Worm (Caenorhabditis elegans): Measurements from ENCODE around the gene F01D5.7.

The F01D5.7 gene

ce11 chrII:14050506-14050905, 42.0 kb downstream of the F01D5.7 start (continued):
- TF ChIP-seq akir-1 (GFP tag; optimal IDR thresholded peaks at IDR 0.05) (peak; percentile 53), nhr-80 (tag; optimal IDR thresholded peaks at IDR 0.05) (peak; percentile 87), egrh-3 (GFP tag; IDR thresholded peaks at IDR 0.05) (peak; percentile 51; the same call in 1 of the 2 replicates), cebp-1 (GFP tag; IDR thresholded peaks at IDR 0.05) (no peak), cebp-1 (tag; optimal IDR thresholded peaks at IDR 0.05) (peak; percentile 71), snpc-4 (GFP tag; optimal IDR thresholded peaks at IDR 0.05) (peak; percentile 6), snpc-4 (tag; optimal IDR thresholded peaks at IDR 0.05) (peak in 3 of 4 experiments; percentile 18 to 69 (median 66)), hmg-1.2 (GFP tag; IDR thresholded peaks at IDR 0.05) (peak; percentile 97), egl-44 (GFP tag; IDR thresholded peaks at IDR 0.05) (0 out of 2 replicates have a peak, but pooled peaks have one; percentile 63), lin-40 (tag; optimal IDR thresholded peaks at IDR 0.05) (peak; percentile 68), lag-1 (GFP tag; IDR thresholded peaks at IDR 0.05) (no peak), xnd-1 (tag; optimal IDR thresholded peaks at IDR 0.05) (no peak), ztf-22 (GFP tag; optimal IDR thresholded peaks at IDR 0.05) (peak; percentile 13), K11D2.4 (GFP tag; IDR thresholded peaks at IDR 0.05) (peak; percentile 45; the same call in 1 of the 2 replicates), hlh-12 (tag; optimal IDR thresholded peaks at IDR 0.05) (no peak), somi-1 (GFP tag; optimal IDR thresholded peaks at IDR 0.05) (peak; percentile 75), lsy-27 (tag; optimal IDR thresholded peaks at IDR 0.05; ENCODE audit: borderline replicate concordance, insufficient read depth) (no peak), dox-1 (GFP tag; IDR thresholded peaks at IDR 0.05) (peak; percentile 82), C06A6.2 (GFP tag; conservative IDR thresholded peaks at IDR 0.05) (0 out of 2 replicates have a peak, but pooled peaks have one; percentile 33), attf-5 (GFP tag; optimal IDR thresholded peaks at IDR 0.05) (peak; percentile 85), tbp1 (GFP tag; optimal IDR thresholded peaks at IDR 0.05) (peak; percentile 54), nfyb-1 (GFP tag; IDR thresholded peaks at IDR 0.05) (peak; percentile 69), unc-62 (GFP tag; optimal IDR thresholded peaks at IDR 0.05) (peak; percentile 9), ztf-18 (tag; optimal IDR thresholded peaks at IDR 0.05) (peak; percentile 47), chd-7 (tag; optimal IDR thresholded peaks at IDR 0.05) (peak; percentile 72)

ce11 chrII:14051474-14051934, 43.0 kb downstream of the F01D5.7 start:
- TF ChIP-seq nhr-80 (tag; optimal IDR thresholded peaks at IDR 0.05) (peak; percentile 50), attf-6 (GFP tag; IDR thresholded peaks at IDR 0.05) (no peak), ceh-58 (GFP tag; IDR thresholded peaks at IDR 0.05) (no peak), snpc-4 (GFP tag; optimal IDR thresholded peaks at IDR 0.05) (no peak), snpc-4 (tag; optimal IDR thresholded peaks at IDR 0.05) (peak in 3 of 4 experiments; percentile 56 to 77 (median 63))

- no peak for TF ChIP-seq ztf-18 (tag; optimal IDR thresholded peaks at IDR 0.05)
- no peak for TF ChIP-seq atf-7 (tag; optimal IDR thresholded peaks at IDR 0.05)
- TF ChIP-seq Y56A3A.18 (GFP tag; IDR thresholded peaks at IDR 0.05): no peak
- TF ChIP-seq bed-2 (GFP tag; IDR thresholded peaks at IDR 0.05): no peak
- TF ChIP-seq ceh-79 (tag; optimal IDR thresholded peaks at IDR 0.05): no peak
- no peak for TF ChIP-seq madf-8 (GFP tag; conservative IDR thresholded peaks at IDR 0.05)
- no peak for TF ChIP-seq F33H1.4 (GFP tag; IDR thresholded peaks at IDR 0.05)
- no peak for TF ChIP-seq ztf-6 (GFP tag; IDR thresholded peaks at IDR 0.05)
- no peak for TF ChIP-seq lin-40 (tag; optimal IDR thresholded peaks at IDR 0.05)
- no peak for TF ChIP-seq bed-1 (GFP tag; IDR thresholded peaks at IDR 0.05)
- TF ChIP-seq lin-35 (GFP tag; optimal IDR thresholded peaks at IDR 0.05): no peak
- no peak for TF ChIP-seq unc-130 (GFP tag; optimal IDR thresholded peaks at IDR 0.05)
- TF ChIP-seq pbrm-1 (GFP tag; IDR thresholded peaks at IDR 0.05): no peak
- TF ChIP-seq F49E8.2 (tag; optimal IDR thresholded peaks at IDR 0.05; ENCODE audit: insufficient read depth): no peak
- no peak for TF ChIP-seq ceh-40 (GFP tag; IDR thresholded peaks at IDR 0.05)
- no peak for TF ChIP-seq egl-18 (GFP tag; IDR thresholded peaks at IDR 0.05)
- TF ChIP-seq hmg-1.2 (GFP tag; IDR thresholded peaks at IDR 0.05): no peak
- TF ChIP-seq lin-54 (GFP tag; optimal IDR thresholded peaks at IDR 0.05): no peak
- no peak for TF ChIP-seq akir-1 (GFP tag; optimal IDR thresholded peaks at IDR 0.05)
Observed at ce11 chrII:14052204-14052603, 43.7 kb downstream of the F01D5.7 start, which contains the start of gene daf-5. Gene daf-5 (minus strand): TSS chrII:14052304.

All from whole organism, young adult.